Fruit fly (Drosophila melanogaster) whole organism, embryonic: ENCODE measurements around the gene Ak3.
A peak's percentile ranks its signal among the peaks of the same experiment; 100 is the strongest.

ENCODE experiments used
- CG10321 ChIP-seq: fragments of 200-800 bp; sonication (Bioruptor generic); IDR thresholded peaks from 2 replicates; pipeline ENCODE4 v1.3.6; 2022; ENCODE audit warnings: missing biosample characterization, missing genetic modification characterization
- CG11456 ChIP-seq: fragments of 200-800 bp; sonication (Bioruptor generic); IDR thresholded peaks from 3 replicates; pipeline ENCODE4 v1.3.6; 2022; ENCODE audit warnings: missing biosample characterization, missing genetic modification characterization
- CG12391 ChIP-seq: fragments of 200-800 bp; sonication (Bioruptor generic); optimal IDR thresholded peaks from 3 replicates; lab custom pipeline; 2018; ENCODE audit warnings: missing biosample characterization, mild to moderate bottlenecking, missing genetic modification characterization, moderate library complexity
- CG14667 ChIP-seq: fragments of 200-800 bp; sonication (Bioruptor generic); IDR thresholded peaks from 2 replicates; pipeline ENCODE4 v1.3.6; 2022; ENCODE audit warnings: missing biosample characterization, missing genetic modification characterization
- CG16779 ChIP-seq: fragments of 200-800 bp; sonication (Bioruptor generic); IDR thresholded peaks from 2 replicates; pipeline ENCODE4 v1.3.6; 2022; ENCODE audit warnings: missing biosample characterization, missing genetic modification characterization
- CG17328 ChIP-seq: fragments of 200-800 bp; sonication (Bioruptor generic); IDR thresholded peaks from 2 replicates; pipeline ENCODE4 v1.3.6; 2022; ENCODE audit warnings: missing biosample characterization, missing genetic modification characterization
- CG2202 ChIP-seq: fragments of 200-800 bp; sonication (Bioruptor generic); optimal IDR thresholded peaks from 2 replicates; lab custom pipeline; 2018; ENCODE audit warnings: missing biosample characterization, mild to moderate bottlenecking, missing genetic modification characterization
- CG2678 ChIP-seq: fragments of 200-800 bp; sonication (Bioruptor generic); optimal IDR thresholded peaks from 3 replicates; lab custom pipeline; 2019; ENCODE audit warnings: missing biosample characterization, mild to moderate bottlenecking, missing genetic modification characterization, moderate library complexity
- CG3163 ChIP-seq: fragments of 200-800 bp; sonication (Bioruptor generic); optimal IDR thresholded peaks from 3 replicates; lab custom pipeline; 2016; ENCODE audit warnings: missing biosample characterization, missing genetic modification characterization
- CG9215 ChIP-seq: fragments of 200-800 bp; sonication (Bioruptor generic); IDR thresholded peaks from 2 replicates; pipeline ENCODE4 v1.3.6; 2022; ENCODE audit warnings: missing biosample characterization, missing genetic modification characterization
- CG9437 ChIP-seq: fragments of 200-800 bp; sonication (Bioruptor generic); optimal IDR thresholded peaks from 2 replicates; lab custom pipeline; 2018; ENCODE audit warnings: missing biosample characterization, mild to moderate bottlenecking, missing genetic modification characterization
- CG9609 ChIP-seq: fragments of 200-800 bp; sonication (Bioruptor generic); optimal IDR thresholded peaks from 3 replicates; lab custom pipeline; 2016; ENCODE audit warnings: missing biosample characterization, missing genetic modification characterization
- CG9932 ChIP-seq: fragments of 200-800 bp; sonication (Bioruptor generic); IDR thresholded peaks from 2 replicates; pipeline ENCODE4 v1.3.6; 2022; ENCODE audit warnings: missing biosample characterization, missing genetic modification characterization
- D ChIP-seq, 2 experiments: fragments of 200-800 bp in 1 of 2; fragments of >200 bp in 1 of 2; sonication (Bioruptor generic) in 1 of 2; optimal IDR thresholded peaks; 2 replicates in 1 of 2; 3 replicates in 1 of 2; lab custom pipeline; 2017; ENCODE audit warnings: mild to moderate bottlenecking in 1 of 2, missing biosample characterization in 1 of 2, missing genetic modification characterization in 1 of 2, missing genetic modification reagents in 1 of 2
- Dref ChIP-seq: fragments of 200-800 bp; sonication (Bioruptor generic); IDR thresholded peaks from 2 replicates; pipeline ENCODE4 v1.3.6; 2022; ENCODE audit warnings: missing biosample characterization, missing genetic modification characterization
- Ets65A ChIP-seq: fragments of 200-800 bp; sonication (Bioruptor generic); peaks from one replicate; lab custom pipeline; 2016; ENCODE audit warnings: missing biosample characterization, missing genetic modification characterization
- Fer1 ChIP-seq: fragments of 200-800 bp; sonication (Bioruptor generic); optimal IDR thresholded peaks from 2 replicates; lab custom pipeline; 2017; ENCODE audit warnings: missing biosample characterization, mild to moderate bottlenecking, missing genetic modification characterization
- HLH3B ChIP-seq: fragments of 200-800 bp; sonication (Bioruptor generic); IDR thresholded peaks from 2 replicates; pipeline ENCODE4 v1.3.6; 2022; ENCODE audit warnings: missing biosample characterization, missing genetic modification characterization
- HLH4C ChIP-seq: fragments of 200-800 bp; sonication (Bioruptor generic); IDR thresholded peaks from 3 replicates; pipeline ENCODE4 v1.3.6; 2022; ENCODE audit warnings: missing biosample characterization, missing genetic modification characterization; ENCODE audit not compliant: partially characterized antibody
- HLHmδ ChIP-seq: fragments of 200-800 bp; sonication (Bioruptor generic); optimal IDR thresholded peaks from 2 replicates; lab custom pipeline; 2018; ENCODE audit warnings: missing biosample characterization, mild to moderate bottlenecking, missing genetic modification characterization, moderate library complexity
- Hr3 ChIP-seq: fragments of 200-800 bp; sonication (Bioruptor generic); optimal IDR thresholded peaks from 3 replicates; lab custom pipeline; 2016; ENCODE audit warnings: missing biosample characterization, missing genetic modification characterization
- Hr51 ChIP-seq, 2 experiments: fragments of 200-800 bp; sonication (Bioruptor generic); optimal IDR thresholded peaks; 2 replicates in 1 of 2; 3 replicates in 1 of 2; lab custom pipeline; 2016 to 2018; ENCODE audit warnings: missing biosample characterization in 2 of 2, missing genetic modification characterization in 2 of 2, mild to moderate bottlenecking in 1 of 2, moderate library complexity in 1 of 2
- Lpt ChIP-seq: fragments of >200 bp; optimal IDR thresholded peaks from 2 replicates; lab custom pipeline; 2018; ENCODE audit warnings: missing biosample characterization, missing genetic modification characterization
- Taf1 ChIP-seq: fragments of 200-800 bp; sonication (Bioruptor generic); IDR thresholded peaks from 2 replicates; pipeline ENCODE4 v1.3.6; 2022; ENCODE audit warnings: missing biosample characterization, missing genetic modification characterization
- Usf ChIP-seq: fragments of 200-800 bp; sonication (Bioruptor generic); optimal IDR thresholded peaks from 2 replicates; lab custom pipeline; 2017; ENCODE audit warnings: missing genotype, missing biosample characterization, missing genetic modification characterization
- al ChIP-seq: fragments of 200-800 bp; sonication (Bioruptor generic); IDR thresholded peaks from 2 replicates; pipeline ENCODE4 v1.3.6; 2022; ENCODE audit warnings: missing biosample characterization, missing genetic modification characterization
- ap ChIP-seq: fragments of 200-800 bp; sonication (Bioruptor generic); IDR thresholded peaks from 2 replicates; pipeline ENCODE4 v1.3.6; 2022; ENCODE audit warnings: missing biosample characterization, missing genetic modification characterization
- ase ChIP-seq: fragments of 200-800 bp; sonication (Bioruptor generic); IDR thresholded peaks from 3 replicates; pipeline ENCODE4 v1.3.6; 2022; ENCODE audit warnings: missing biosample characterization, missing genetic modification characterization
- chn ChIP-seq: fragments of 200-800 bp; sonication (Bioruptor generic); optimal IDR thresholded peaks from 2 replicates; lab custom pipeline; 2016; ENCODE audit warnings: missing biosample characterization, missing genetic modification characterization
- emc ChIP-seq: fragments of 200-800 bp; sonication (Bioruptor generic); optimal IDR thresholded peaks from 2 replicates; lab custom pipeline; 2016; ENCODE audit warnings: missing biosample characterization, missing genetic modification characterization
- gfzf ChIP-seq: fragments of 200-800 bp; sonication (Bioruptor generic); optimal IDR thresholded peaks from 2 replicates; lab custom pipeline; 2016; ENCODE audit warnings: missing biosample characterization, mild to moderate bottlenecking, missing genetic modification characterization, moderate library complexity
- insv ChIP-seq, 2 experiments: fragments of 200-800 bp; sonication (Bioruptor generic); optimal IDR thresholded peaks; 3 replicates each; lab custom pipeline; 2016 to 2018; ENCODE audit warnings: missing biosample characterization in 2 of 2, missing genetic modification characterization in 2 of 2
- inv ChIP-seq: fragments of 200-800 bp; sonication (Bioruptor generic); IDR thresholded peaks from 2 replicates; pipeline ENCODE4 v1.3.6; 2022; ENCODE audit warnings: missing biosample characterization, missing genetic modification characterization; ENCODE audit not compliant: partially characterized antibody
- jing ChIP-seq: fragments of 200-800 bp; sonication (Bioruptor generic); optimal IDR thresholded peaks from 2 replicates; lab custom pipeline; 2018; ENCODE audit warnings: missing biosample characterization, mild to moderate bottlenecking, missing genetic modification characterization
- knrl ChIP-seq: fragments of 200-800 bp; sonication (Bioruptor generic); IDR thresholded peaks from 3 replicates; pipeline ENCODE4 v1.3.6; 2022; ENCODE audit warnings: missing biosample characterization, missing genetic modification characterization; ENCODE audit not compliant: partially characterized antibody
- nerfin-2 ChIP-seq: fragments of 200-800 bp; sonication (Bioruptor generic); IDR thresholded peaks from 2 replicates; pipeline ENCODE4 v1.3.6; 2022; ENCODE audit warnings: missing biosample characterization, missing genetic modification characterization; ENCODE audit not compliant: partially characterized antibody
- odd ChIP-seq: fragments of 200-800 bp; sonication (Bioruptor generic); optimal IDR thresholded peaks from 2 replicates; lab custom pipeline; 2017; ENCODE audit warnings: missing biosample characterization, mild to moderate bottlenecking, missing genetic modification characterization
- pita ChIP-seq: fragments of 200-800 bp; sonication (Bioruptor generic); optimal IDR thresholded peaks from 2 replicates; lab custom pipeline; 2017; ENCODE audit warnings: missing biosample characterization, mild to moderate bottlenecking, missing genetic modification characterization
- psq ChIP-seq: fragments of 200-800 bp; sonication (Bioruptor generic); optimal IDR thresholded peaks from 2 replicates; lab custom pipeline; 2017; ENCODE audit warnings: missing biosample characterization, missing genetic modification characterization
- pzg ChIP-seq: fragments of 200-800 bp; sonication (Bioruptor generic); optimal IDR thresholded peaks from 3 replicates; lab custom pipeline; 2018; ENCODE audit warnings: missing biosample characterization, mild to moderate bottlenecking, missing genetic modification characterization, moderate library complexity
- run ChIP-seq: fragments of 200-800 bp; sonication (Bioruptor generic); optimal IDR thresholded peaks from 3 replicates; lab custom pipeline; 2018; ENCODE audit warnings: missing biosample characterization, mild to moderate bottlenecking, missing genetic modification characterization
- schlank ChIP-seq: fragments of 200-800 bp; sonication (Bioruptor generic); optimal IDR thresholded peaks from 2 replicates; lab custom pipeline; 2018; ENCODE audit warnings: missing biosample characterization, mild to moderate bottlenecking, missing genetic modification characterization
- sim ChIP-seq: fragments of 200-800 bp; sonication (Bioruptor generic); IDR thresholded peaks from 2 replicates; pipeline ENCODE4 v1.3.6; 2022; ENCODE audit warnings: missing biosample characterization, missing genetic modification characterization
- sisA ChIP-seq: fragments of 200-800 bp; sonication (Bioruptor generic); IDR thresholded peaks from 2 replicates; pipeline ENCODE4 v1.3.6; 2022; ENCODE audit warnings: missing biosample characterization, missing genetic modification characterization
- stc ChIP-seq: fragments of 200-800 bp; sonication (Bioruptor generic); IDR thresholded peaks from 2 replicates; pipeline ENCODE4 v1.3.6; 2022; ENCODE audit warnings: missing biosample characterization, missing genetic modification characterization
- tin ChIP-seq: fragments of 200-800 bp; sonication (Bioruptor generic); optimal IDR thresholded peaks from 3 replicates; lab custom pipeline; 2016; ENCODE audit warnings: missing biosample characterization, missing genetic modification characterization
- tio ChIP-seq: fragments of 200-800 bp; sonication (Bioruptor generic); optimal IDR thresholded peaks from 2 replicates; lab custom pipeline; 2017; ENCODE audit warnings: missing biosample characterization, missing genetic modification characterization, inconsistent platforms
- vnd ChIP-seq: fragments of 200-800 bp; sonication (Bioruptor generic); IDR thresholded peaks from 3 replicates; pipeline ENCODE4 v1.3.6; 2022; ENCODE audit warnings: missing biosample characterization, missing genetic modification characterization; ENCODE audit not compliant: partially characterized antibody
- vvl ChIP-seq: fragments of 200-800 bp; sonication (Bioruptor generic); IDR thresholded peaks from 2 replicates; pipeline ENCODE4 v1.3.6; 2022; ENCODE audit warnings: missing biosample characterization, missing genetic modification characterization
- wek ChIP-seq: fragments of 200-800 bp; sonication (Bioruptor generic); optimal IDR thresholded peaks from 3 replicates; lab custom pipeline; 2018; ENCODE audit warnings: missing biosample characterization, mild to moderate bottlenecking, missing genetic modification characterization, moderate library complexity

Gene Ak3

DNA sequence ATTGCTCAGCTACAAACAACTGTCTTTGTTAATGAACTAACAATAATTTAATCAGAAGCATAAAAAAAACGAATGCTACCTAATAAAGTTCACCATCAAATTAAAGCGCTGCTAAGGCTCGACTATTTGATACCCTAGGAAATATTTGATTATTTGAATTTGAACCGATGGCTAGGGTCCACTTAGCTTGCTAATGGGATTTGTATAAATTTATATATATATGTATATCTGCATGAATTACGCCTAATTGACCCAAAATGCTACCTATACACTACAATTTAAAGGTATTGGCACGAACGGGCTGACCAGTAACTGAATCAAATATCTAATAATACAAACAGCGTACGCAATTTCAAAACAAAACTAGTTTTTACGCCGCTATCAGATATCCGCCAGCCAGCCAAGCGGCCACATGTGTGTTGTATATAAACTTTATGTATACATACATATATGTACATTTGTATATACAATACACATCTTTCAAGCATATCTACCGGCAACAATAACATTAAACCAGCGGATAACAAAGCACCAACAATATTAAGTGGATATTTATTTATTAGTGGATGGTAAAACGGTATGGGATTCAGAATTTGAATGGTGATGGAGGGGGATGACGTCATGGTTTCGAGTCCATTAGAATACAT is 5.2 kb downstream of the Ak3 start (continued):
- TF ChIP-seq vnd (GFP tag; lab: Robert Waterston, UW): no peak
- no peak for TF ChIP-seq psq (GFP tag; lab: Kevin White, UChicago)
- TF ChIP-seq CG17328 (GFP tag; lab: Robert Waterston, UW): peak; percentile 52
- TF ChIP-seq HLHmδ (GFP tag; lab: Kevin White, UChicago): no peak
- TF ChIP-seq CG16779: peak; percentile 82
- no peak for TF ChIP-seq tio
- TF ChIP-seq sim (GFP tag; lab: Robert Waterston, UW): 0 out of 2 replicates have a peak, but pooled peaks have one; percentile 34
- TF ChIP-seq Fer1 (GFP tag; lab: Kevin White, UChicago): peak; percentile 82
- no peak for TF ChIP-seq CG10321 (GFP tag; lab: Robert Waterston, UW)
- peak; percentile 72 for TF ChIP-seq CG9215
- TF ChIP-seq pzg (GFP tag; lab: Kevin White, UChicago): no peak
- TF ChIP-seq HLH4C (GFP tag; lab: Robert Waterston, UW): no peak
- peak; percentile 26; the same call in 1 of the 2 replicates for TF ChIP-seq Dref
- TF ChIP-seq pita (GFP tag; lab: Kevin White, UChicago): no peak
- TF ChIP-seq CG9437 (GFP tag; lab: Kevin White, UChicago): peak; percentile 33
- no peak for TF ChIP-seq CG9609
- no peak for TF ChIP-seq Lpt (GFP tag; lab: Kevin White, UChicago)
- TF ChIP-seq wek: peak; percentile 8
- TF ChIP-seq CG2202: no peak
- no peak for TF ChIP-seq D (optimal IDR thresholded peaks at IDR 0.05; lab: Kevin White, UChicago)
- peak; percentile 19 for TF ChIP-seq D (GFP tag; optimal IDR thresholded peaks at IDR 0.05; lab: Kevin White, UChicago)
- peak; percentile 93 for TF ChIP-seq vvl (GFP tag; lab: Robert Waterston, UW)
- TF ChIP-seq al (GFP tag; lab: Robert Waterston, UW): peak; percentile 82
- no peak for TF ChIP-seq run (tag; lab: Kevin White, UChicago)
- no peak for TF ChIP-seq nerfin-2 (GFP tag; lab: Robert Waterston, UW)
- peak; percentile 84 for TF ChIP-seq stc (GFP tag; lab: Robert Waterston, UW)
- TF ChIP-seq HLH3B (GFP tag; lab: Robert Waterston, UW): peak; percentile 83
- 0 out of 3 replicates have a peak, but pooled peaks have one; percentile 27 for TF ChIP-seq knrl (GFP tag; lab: Robert Waterston, UW)
- peak; percentile 80 for TF ChIP-seq sisA (GFP tag; lab: Robert Waterston, UW)
- TF ChIP-seq emc (GFP tag; lab: Kevin White, UChicago): no peak
- TF ChIP-seq CG12391: peak; percentile 60
- no peak for TF ChIP-seq gfzf
- peak; percentile 90 for TF ChIP-seq ase (GFP tag; lab: Robert Waterston, UW)
- TF ChIP-seq CG2678 (tag; lab: Kevin White, UChicago): peak; percentile 90
- TF ChIP-seq insv (GFP tag; optimal IDR thresholded peaks at IDR 0.05; lab: Kevin White, UChicago): no peak
- peak in 1 of 2 experiments; percentile 79 for TF ChIP-seq Hr51 (GFP tag; optimal IDR thresholded peaks at IDR 0.05; lab: Kevin White, UChicago)
- peak; percentile 27 for TF ChIP-seq Hr3 (GFP tag; lab: Kevin White, UChicago)
- no peak for TF ChIP-seq chn (GFP tag; lab: Kevin White, UChicago)
- TF ChIP-seq Taf1 (GFP tag; lab: Robert Waterston, UW): peak; percentile 69
- no peak for TF ChIP-seq inv
- peak; percentile 83 for TF ChIP-seq CG9932 (GFP tag; lab: Robert Waterston, UW)
- no peak for TF ChIP-seq CG3163 (GFP tag; lab: Kevin White, UChicago)
- peak; percentile 45 for TF ChIP-seq odd (GFP tag; lab: Kevin White, UChicago)
- TF ChIP-seq Ets65A (GFP tag; lab: Kevin White, UChicago): peak; percentile 23
- peak; percentile 18 for TF ChIP-seq tin
- no peak for TF ChIP-seq Usf (GFP tag; lab: Kevin White, UChicago)
- peak; percentile 65 for TF ChIP-seq CG14667 (GFP tag; lab: Robert Waterston, UW)
- TF ChIP-seq CG11456 (GFP tag; lab: Robert Waterston, UW): peak; percentile 88
- TF ChIP-seq schlank (tag; lab: Kevin White, UChicago): peak; percentile 45
- TF ChIP-seq ap (GFP tag; lab: Robert Waterston, UW): peak; percentile 54
- TF ChIP-seq jing: peak; percentile 2
